Fruit fly (Drosophila melanogaster): ENCODE results near the gene mtd.
A peak's percentile ranks its signal among the peaks of the same experiment; 100 is the strongest.

The mtd gene

DNA sequence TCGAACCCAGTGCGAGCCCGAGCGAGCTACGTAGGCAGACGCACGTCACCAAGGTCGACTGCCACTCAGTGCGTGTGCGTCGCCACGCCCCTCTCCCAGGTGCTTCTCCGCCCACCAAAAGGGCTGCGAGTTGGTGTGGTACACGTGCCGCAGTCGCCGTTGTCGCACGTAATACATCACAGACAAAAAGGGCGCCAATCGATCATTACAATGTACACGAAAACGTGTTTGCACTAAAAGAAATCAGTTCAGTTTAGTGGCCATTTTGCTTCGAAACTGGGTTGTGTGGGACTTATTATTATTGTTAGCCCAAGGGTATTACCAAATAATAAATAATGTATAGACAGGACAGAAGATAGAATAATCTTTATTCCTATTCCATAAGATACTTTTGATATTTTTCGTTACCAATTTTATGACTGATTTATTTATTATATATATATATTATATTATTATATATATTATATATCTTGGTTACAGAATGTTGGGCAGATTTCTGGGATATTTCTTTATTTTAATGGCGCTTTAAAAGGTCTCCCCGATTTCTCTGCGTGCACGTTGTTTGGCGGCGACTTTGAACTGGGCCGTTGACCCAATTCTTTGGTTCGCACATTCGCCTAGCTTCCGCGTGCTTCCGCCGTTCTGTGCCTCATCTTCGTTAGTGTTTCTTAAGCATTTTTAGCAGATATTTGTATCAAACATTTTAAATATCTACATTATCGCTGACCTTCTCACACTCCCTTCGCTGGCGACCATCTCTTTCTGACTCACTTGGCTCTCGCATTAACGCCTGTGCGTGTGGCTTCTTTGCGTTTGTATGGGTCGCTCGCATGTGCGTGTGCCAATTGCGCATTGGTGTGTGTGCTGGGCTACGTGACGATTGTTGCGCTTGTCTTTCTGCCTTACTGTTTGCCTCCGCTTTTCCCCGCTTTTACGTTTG, 86.7 kb downstream of the mtd start (continued):
- peak; percentile 73 for TF ChIP-seq CG8281 (tag; optimal IDR thresholded peaks at IDR 0.05)
- TF ChIP-seq CG17802 (tag; optimal IDR thresholded peaks at IDR 0.05) = peak; percentile 44
- TF ChIP-seq pzg (GFP tag; optimal IDR thresholded peaks at IDR 0.05) = peak; percentile 0
- peak; percentile 73 for TF ChIP-seq CG7357 (GFP tag; IDR thresholded peaks at IDR 0.05)

DNA sequence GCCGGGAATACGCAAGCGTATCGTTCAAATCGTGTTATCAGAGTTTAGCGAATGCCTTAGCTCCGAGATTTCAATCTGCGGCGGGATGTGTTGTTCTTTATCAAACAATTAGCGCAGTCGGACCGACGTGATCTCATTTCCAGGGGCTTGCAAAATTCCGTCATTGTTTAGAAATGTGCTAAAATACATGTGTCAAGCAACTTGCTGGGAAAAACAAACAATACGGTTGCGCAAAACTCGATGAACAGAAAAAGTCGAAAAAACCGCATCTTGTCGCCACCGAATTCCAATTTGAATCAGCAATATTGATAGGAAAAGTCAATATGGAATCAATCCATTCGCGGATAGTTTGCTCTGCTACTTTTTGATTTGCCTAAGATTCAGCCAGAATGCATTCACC, 87.7 kb downstream of the mtd start, which contains the start of gene Tim17a2:
Gene Tim17a2 (minus strand): TSS at position 101 of the 400 bp plus-strand sequence.
- TF ChIP-seq CG15479 (GFP tag; optimal IDR thresholded peaks at IDR 0.05) (peak; percentile 63), Dbx (GFP tag; IDR thresholded peaks at IDR 0.05) (no peak), CG7928 (GFP tag; optimal IDR thresholded peaks at IDR 0.05) (no peak), Med (GFP tag) (peak; percentile 7), CG8281 (tag; optimal IDR thresholded peaks at IDR 0.05) (no peak), Vsx1 (GFP tag; optimal IDR thresholded peaks at IDR 0.05) (no peak), ATbp (GFP tag; optimal IDR thresholded peaks at IDR 0.05) (no peak), tio (GFP tag; optimal IDR thresholded peaks at IDR 0.05) (no peak)

DNA sequence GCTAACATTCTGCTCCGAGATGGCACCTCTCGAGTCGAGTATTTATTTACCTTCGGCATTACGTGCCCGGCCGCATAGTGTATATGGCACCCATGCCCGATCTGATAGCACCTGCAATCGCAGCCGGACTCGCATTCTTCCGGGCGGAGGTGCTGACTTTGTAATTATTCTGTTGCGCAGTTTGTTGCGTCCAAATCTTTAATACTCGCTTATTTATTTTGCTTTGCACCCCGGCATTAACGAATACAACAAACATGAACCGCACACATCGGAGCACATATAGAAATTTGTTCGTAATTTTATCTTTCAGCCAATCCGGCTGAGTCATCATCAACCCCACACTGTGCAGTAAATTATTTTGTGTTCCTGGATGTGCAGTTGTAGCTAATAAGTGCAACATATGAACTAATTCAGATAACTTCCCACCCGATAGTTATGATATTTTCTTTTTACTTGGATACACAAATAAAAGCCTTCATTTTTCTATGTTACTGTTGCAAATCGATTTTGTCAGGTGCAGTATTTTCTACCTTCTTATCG, 88.2 kb downstream of the mtd start:
- TF ChIP-seq CG10462 (GFP tag; optimal IDR thresholded peaks at IDR 0.05) (no peak), Pdp1 (GFP tag; optimal IDR thresholded peaks at IDR 0.05) (peak in 1 of 2 experiments; percentile 5), CG8089 (GFP tag; optimal IDR thresholded peaks at IDR 0.05) (no peak), Ets97D (GFP tag; optimal IDR thresholded peaks at IDR 0.05) (no peak), fu2 (GFP tag; optimal IDR thresholded peaks at IDR 0.05) (no peak), CG2199 (GFP tag; IDR thresholded peaks at IDR 0.05) (peak; percentile 41; the same call in 1 of the 3 replicates), otp (GFP tag; IDR thresholded peaks at IDR 0.05) (no peak), CG10274 (GFP tag; optimal IDR thresholded peaks at IDR 0.05) (no peak), CG32772 (GFP tag; IDR thresholded peaks at IDR 0.05) (no peak), Fer2 (tag; optimal IDR thresholded peaks at IDR 0.05) (no peak), dati (GFP tag; IDR thresholded peaks at IDR 0.05) (no peak), Mad (GFP tag; optimal IDR thresholded peaks at IDR 0.05) (no peak), CG15479 (GFP tag; optimal IDR thresholded peaks at IDR 0.05) (no peak), CG17328 (GFP tag; IDR thresholded peaks at IDR 0.05) (no peak), Hsf (GFP tag; optimal IDR thresholded peaks at IDR 0.05) (no peak), ATbp (GFP tag; optimal IDR thresholded peaks at IDR 0.05) (no peak), Xbp1 (GFP tag; optimal IDR thresholded peaks at IDR 0.05) (no peak), CG11085 (GFP tag; IDR thresholded peaks at IDR 0.05) (no peak), CG6175 (GFP tag; IDR thresholded peaks at IDR 0.05) (no peak), CG17802 (tag; optimal IDR thresholded peaks at IDR 0.05) (no peak), so (GFP tag; IDR thresholded peaks at IDR 0.05) (0 out of 3 replicates have a peak, but pooled peaks have one; percentile 15), CG3995 (GFP tag; optimal IDR thresholded peaks at IDR 0.05) (no peak), gce (GFP tag; IDR thresholded peaks at IDR 0.05) (no peak), wdn (GFP tag; IDR thresholded peaks at IDR 0.05) (no peak), BtbVII (GFP tag; optimal IDR thresholded peaks at IDR 0.05) (no peak), CG12071 (GFP tag; optimal IDR thresholded peaks at IDR 0.05) (no peak), Ets65A (GFP tag) (peak; percentile 19), CG5953 (GFP tag; IDR thresholded peaks at IDR 0.05) (no peak), NK7.1 (GFP tag; optimal IDR thresholded peaks at IDR 0.05) (no peak), sd (tag; optimal IDR thresholded peaks at IDR 0.05) (peak; percentile 5), CG10979 (tag; optimal IDR thresholded peaks at IDR 0.05) (no peak), Lim3 (GFP tag; IDR thresholded peaks at IDR 0.05) (no peak), D19A (tag; optimal IDR thresholded peaks at IDR 0.05) (no peak), en (GFP tag; optimal IDR thresholded peaks at IDR 0.05) (no peak), CG7556 (GFP tag; optimal IDR thresholded peaks at IDR 0.05) (no peak), CG30431 (GFP tag; optimal IDR thresholded peaks at IDR 0.05) (no peak), Neu2 (GFP tag; optimal IDR thresholded peaks at IDR 0.05; ENCODE audit: borderline replicate concordance) (no peak), Dbx (GFP tag; IDR thresholded peaks at IDR 0.05) (no peak)

Measured in whole organism, embryonic.